Worm (Caenorhabditis elegans) whole organism, early embryonic: Measurements from ENCODE around the gene ttr-40.

Experiments
- F13C5.2 ChIP-seq: sonication (generic microtip); optimal IDR thresholded peaks from 2 replicates; lab custom pipeline; 2017; ENCODE audit warnings: mild to moderate bottlenecking, missing genetic modification characterization, inconsistent platforms, missing compliant biosample characterization
- aly-1 ChIP-seq: sonication (generic microtip); optimal IDR thresholded peaks from 2 replicates; lab custom pipeline; 2016; ENCODE audit warnings: missing genetic modification characterization, missing compliant biosample characterization
- ama-1 ChIP-seq: fragments of 150-350 bp; optimal IDR thresholded peaks from 2 replicates; lab custom pipeline; 2014
- ceh-13 ChIP-seq: fragments of 200-800 bp; sonication (Bioruptor generic); optimal IDR thresholded peaks from 2 replicates; lab custom pipeline; 2018; ENCODE audit warnings: mild to moderate bottlenecking, missing genetic modification characterization, missing compliant biosample characterization
- hmg-4 ChIP-seq: fragments of 200-800 bp; sonication (Bioruptor generic); optimal IDR thresholded peaks from 2 replicates; lab custom pipeline; 2018; ENCODE audit warnings: mild to moderate bottlenecking, missing genetic modification characterization, missing compliant biosample characterization
- hnd-1 ChIP-seq: sonication (generic microtip); optimal IDR thresholded peaks from 2 replicates; lab custom pipeline; 2016; ENCODE audit warnings: missing genetic modification characterization, missing compliant biosample characterization
- scrt-1 ChIP-seq: fragments of 200-800 bp; sonication (Bioruptor generic); IDR thresholded peaks from 2 replicates; pipeline ENCODE4 v1.3.6; 2022; ENCODE audit warnings: missing genetic modification characterization, missing compliant biosample characterization
- sea-1 ChIP-seq: fragments of 200-800 bp; sonication (Bioruptor generic); conservative IDR thresholded peaks from 2 replicates; pipeline ENCODE4 v1.3.6; 2022; ENCODE audit warnings: missing genetic modification characterization, missing compliant biosample characterization
- tbx-11 ChIP-seq: fragments of 200-800 bp; sonication (Bioruptor generic); IDR thresholded peaks from 2 replicates; pipeline ENCODE4 v1.3.6; 2022; ENCODE audit warnings: missing genetic modification characterization, missing compliant biosample characterization
- tra-4 ChIP-seq: sonication (generic microtip); optimal IDR thresholded peaks from 2 replicates; lab custom pipeline; 2017; ENCODE audit warnings: missing genetic modification characterization, missing compliant biosample characterization

ce11 chrV:9326903-9327302 lies 28.4 kb downstream of the ttr-40 start:
- TF ChIP-seq tbx-11 = no peak
- TF ChIP-seq ceh-13 = no peak
- TF ChIP-seq sea-1 (GFP tag; lab: Robert Waterston, UW) = no peak
- no peak for TF ChIP-seq aly-1
- no peak for TF ChIP-seq F13C5.2 (tag; lab: Kevin White, UChicago)
- TF ChIP-seq scrt-1 = no peak
- no peak for TF ChIP-seq ama-1 (lab: Kevin White, UChicago)
- no peak for TF ChIP-seq tra-4 (tag; lab: Kevin White, UChicago)
- no peak for TF ChIP-seq hmg-4 (GFP tag; lab: Kevin White, UChicago)
- TF ChIP-seq hnd-1 (tag; lab: Kevin White, UChicago) = no peak
